Worm (Caenorhabditis elegans) whole organism, dauer: Measurements from ENCODE around the gene idpa-1.
"Not testable (repeated sequence)": the region's sequence is repeated elsewhere in the genome, so short reads cannot be mapped to it uniquely, and the experiment has no call there.

ENCODE experiments used
- unc-62 ChIP-seq: sonication (generic microtip); optimal IDR thresholded peaks from 2 replicates; lab custom pipeline; 2017; ENCODE audit warnings: missing biosample characterization, missing genetic modification reagents, missing genetic modification characterization

idpa-1 gene

DNA sequence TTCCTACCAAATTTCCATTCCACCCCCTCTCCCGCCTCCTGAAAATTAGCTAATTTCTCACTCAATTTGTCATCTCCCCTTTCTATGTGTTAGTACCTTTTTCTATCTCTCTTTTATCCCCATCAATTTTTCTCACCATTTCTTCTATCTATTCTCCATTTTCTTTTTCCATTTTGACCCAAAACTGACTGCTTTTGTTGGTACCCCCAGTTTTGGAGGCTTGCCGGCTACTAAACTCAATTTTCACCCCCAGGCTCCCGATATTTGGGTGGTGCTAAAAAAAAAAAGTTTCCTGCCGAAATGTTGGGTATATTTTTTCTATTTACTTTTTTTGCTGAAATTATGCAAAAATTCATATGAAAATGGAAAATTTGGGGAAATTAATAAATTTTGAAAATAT, 6.8 kb upstream of the idpa-1 start:
- TF ChIP-seq unc-62 (GFP tag; lab: Kevin White, UChicago), result no peak

DNA sequence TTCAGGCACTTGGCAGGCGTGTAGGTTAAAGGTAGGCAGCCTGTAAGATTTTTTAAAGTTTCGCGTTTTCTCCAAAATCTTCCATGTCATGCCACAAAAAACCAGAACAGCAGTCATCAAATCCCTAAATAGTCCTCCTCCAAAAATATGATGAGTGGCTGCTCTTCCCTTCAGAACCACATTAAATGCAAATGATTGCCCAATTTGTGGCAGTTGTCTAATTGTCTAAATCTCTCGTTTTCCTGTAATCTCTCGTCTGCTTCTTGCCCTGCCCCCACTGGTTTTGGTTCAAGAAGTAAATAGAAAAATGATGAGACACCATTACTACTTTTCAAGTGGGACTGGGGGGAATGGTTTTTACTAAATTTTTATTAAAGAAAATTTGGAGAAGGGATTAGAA, 3.1 kb upstream of the idpa-1 start:
- TF ChIP-seq unc-62 (GFP tag; lab: Kevin White, UChicago), result no peak

DNA sequence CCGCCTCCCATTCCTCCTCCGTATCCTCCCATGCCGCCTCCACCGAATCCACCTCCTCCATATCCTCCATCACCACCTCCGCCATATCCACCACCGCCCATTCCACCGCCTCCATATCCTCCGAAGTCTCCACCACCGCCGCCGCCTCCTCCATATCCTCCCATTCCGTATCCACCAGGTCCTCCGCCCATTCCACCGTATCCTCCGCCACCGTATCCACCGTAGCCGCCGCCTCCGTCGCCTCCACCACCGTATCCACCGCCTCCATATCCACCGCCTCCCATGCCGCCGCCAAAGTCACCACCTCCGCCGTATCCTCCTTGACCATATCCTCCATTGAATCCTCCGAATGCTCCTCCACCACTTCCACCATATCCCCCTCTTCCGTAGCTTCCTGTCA, 1.3 kb downstream of the idpa-1 start:
- no peak for TF ChIP-seq unc-62 (GFP tag; lab: Kevin White, UChicago)

DNA sequence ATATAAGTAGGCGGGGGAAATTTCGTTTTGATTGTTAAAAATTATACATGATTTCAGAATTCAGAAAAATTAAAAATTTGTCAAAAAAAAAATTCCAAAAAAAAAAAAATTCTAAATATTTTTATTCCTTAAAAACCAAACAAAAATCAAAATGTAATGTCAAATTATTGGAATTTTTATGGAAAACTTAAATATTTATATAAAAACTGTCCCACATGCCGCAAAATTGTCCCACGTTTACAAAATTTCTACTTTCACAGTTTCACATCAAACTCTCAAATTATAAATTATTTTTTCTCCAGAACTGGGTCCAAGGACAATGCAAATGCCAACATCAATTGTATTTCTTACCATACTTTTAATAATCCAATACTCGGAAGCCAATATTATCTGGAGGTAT, 9.6 kb downstream of the idpa-1 start, which contains the start of gene F56F11.1:
Gene F56F11.1, plus strand, starts transcription at position 301 of the 400 bp plus-strand sequence.
- no peak for TF ChIP-seq unc-62 (GFP tag; lab: Kevin White, UChicago)

DNA sequence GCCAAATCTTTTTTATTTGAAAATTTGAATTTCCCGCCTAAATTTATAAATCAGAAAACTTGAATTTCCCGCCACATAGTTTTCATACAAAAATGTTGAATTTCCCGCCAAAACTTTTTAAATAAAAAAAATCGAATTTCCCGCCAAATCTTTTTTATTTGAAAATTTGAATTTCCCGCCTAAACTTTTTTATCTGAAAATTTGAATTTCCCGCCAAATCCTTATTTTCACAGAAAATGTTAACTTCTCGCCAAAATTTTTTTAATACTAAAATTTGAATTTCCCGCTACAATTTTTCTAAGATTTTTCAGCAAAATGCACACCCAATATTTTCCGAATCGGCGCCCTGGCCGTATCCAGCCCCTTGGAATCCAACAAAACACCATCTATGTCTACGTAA, 19.0 kb downstream of the idpa-1 start, which contains the start of gene F56F11.2:
Gene F56F11.2, plus strand, starts transcription at position 301 of the 400 bp plus-strand sequence.
- not testable (repeated sequence) for TF ChIP-seq unc-62 (GFP tag; lab: Kevin White, UChicago)

DNA sequence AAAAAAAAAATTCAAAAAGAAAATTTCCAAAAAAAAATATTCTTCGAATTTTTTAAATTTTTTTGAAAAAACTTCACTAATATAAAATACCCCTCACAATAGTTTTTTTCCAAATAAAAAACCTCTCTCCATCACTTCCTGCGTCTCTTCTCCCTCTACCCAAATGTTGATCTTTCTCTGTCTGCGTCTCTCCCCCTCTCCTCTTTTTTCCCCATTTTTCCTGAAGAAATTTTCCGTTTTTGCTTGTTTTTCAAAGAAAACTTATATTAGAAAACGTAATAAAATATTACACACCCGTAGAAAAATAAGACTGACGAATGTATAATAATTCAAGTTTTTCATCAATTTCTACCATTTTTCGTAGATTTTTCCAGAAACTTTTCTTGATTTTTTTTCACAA, 19.9 kb downstream of the idpa-1 start:
- TF ChIP-seq unc-62 (GFP tag; lab: Kevin White, UChicago), result no peak

DNA sequence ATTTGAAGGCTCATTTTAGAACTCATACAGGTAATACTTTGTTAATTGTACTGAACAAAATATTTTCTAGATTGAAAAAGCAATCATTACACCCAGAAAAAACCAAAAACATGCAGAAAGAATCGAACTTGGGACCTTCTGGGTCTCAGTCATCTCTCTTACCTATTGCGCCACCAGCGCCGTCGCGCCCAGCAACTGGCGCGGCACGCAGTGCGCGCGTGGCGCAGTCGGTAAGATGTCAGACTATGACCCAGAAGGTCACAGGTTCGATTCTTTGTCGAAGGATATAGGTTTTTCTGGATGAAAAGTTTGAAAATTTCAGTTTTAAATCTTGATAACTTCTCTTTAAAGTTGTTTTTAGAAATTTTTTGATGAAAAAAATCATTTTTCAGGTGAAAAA, 21.3 kb downstream of the idpa-1 start:
- no peak for TF ChIP-seq unc-62 (GFP tag; lab: Kevin White, UChicago)

DNA sequence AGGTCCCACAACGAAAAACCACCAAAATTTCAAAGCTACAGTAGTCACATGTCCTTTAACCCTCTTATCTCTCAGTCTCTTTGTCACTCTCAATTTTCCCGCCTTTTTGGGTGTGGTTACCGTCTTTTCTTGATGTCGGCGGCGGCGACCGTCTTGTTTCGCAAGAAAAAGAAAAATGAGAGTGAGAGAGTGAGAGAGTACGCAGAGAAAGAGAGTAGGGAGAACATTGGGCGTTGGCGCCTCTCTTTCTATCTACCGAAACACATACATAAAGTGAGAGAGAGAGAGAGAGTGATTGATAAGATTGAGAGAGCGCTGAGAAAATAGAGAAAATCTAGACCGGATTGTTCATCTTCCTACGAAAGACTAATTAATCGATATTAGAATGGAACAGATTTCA, 25.1 kb downstream of the idpa-1 start:
- no peak for TF ChIP-seq unc-62 (GFP tag; lab: Kevin White, UChicago)

DNA sequence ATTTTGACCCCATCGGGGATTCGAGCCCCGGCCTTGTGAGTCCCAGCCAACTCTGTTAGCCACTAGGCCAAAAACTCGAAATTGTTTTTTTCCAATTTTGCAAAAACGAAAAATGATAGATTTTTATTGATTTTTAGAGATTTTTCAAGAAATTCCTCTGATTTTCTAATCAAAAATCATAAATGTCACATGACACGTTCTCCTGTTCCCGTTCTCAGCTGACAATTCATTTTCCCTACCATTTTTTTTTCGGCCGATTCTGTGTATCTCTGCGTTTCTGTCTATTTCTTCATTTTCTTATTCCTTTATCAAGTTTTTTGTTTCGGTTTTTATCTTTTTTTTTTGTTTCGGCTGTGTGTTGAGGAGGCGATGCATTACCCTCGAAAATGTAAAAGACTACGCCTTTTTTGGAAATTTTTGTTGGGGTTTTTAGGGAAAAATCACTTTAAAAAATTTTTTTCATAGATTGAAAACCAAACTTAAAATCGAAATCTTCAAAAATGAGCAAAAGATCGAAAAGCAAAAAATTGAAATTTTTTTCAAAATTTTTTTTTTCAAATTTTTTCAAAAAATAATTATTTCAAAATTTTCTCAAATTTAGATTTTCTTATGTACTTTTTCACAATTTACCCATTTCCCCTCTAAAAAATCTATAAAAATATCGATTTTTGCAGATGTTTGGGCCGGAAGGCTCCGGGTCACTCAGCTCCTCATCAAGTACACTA, 26.7 kb downstream of the idpa-1 start, which contains the start of gene klf-1:
Gene klf-1, plus strand, starts transcription at position 675 of the 725 bp plus-strand sequence.
- TF ChIP-seq unc-62 (GFP tag; lab: Kevin White, UChicago), result no peak

DNA sequence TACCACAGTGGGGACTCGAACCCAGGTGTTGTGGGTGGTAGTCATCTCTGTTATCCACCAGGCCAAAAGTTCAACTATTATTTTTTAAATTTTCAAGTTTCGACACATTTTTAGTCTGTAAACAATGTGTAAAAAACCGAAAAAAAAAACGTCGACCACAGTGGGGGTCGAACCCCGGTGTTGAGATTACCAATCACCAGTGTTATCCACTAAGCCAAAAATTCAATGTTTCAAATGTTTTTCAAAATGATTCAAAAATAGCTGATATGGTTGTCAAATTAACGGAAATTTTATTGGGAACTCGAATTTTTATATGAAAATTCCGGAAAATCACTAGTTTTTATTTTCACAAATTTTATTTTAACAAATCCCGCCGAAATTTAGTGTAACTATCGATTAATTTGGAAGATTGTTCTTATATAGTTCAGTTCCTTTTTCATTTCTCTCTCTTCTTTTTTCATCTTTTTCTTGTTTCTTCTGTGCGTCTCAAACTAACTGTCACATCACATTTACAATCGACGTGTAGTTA, 27.8 kb downstream of the idpa-1 start:
- no peak for TF ChIP-seq unc-62 (GFP tag; lab: Kevin White, UChicago)

DNA sequence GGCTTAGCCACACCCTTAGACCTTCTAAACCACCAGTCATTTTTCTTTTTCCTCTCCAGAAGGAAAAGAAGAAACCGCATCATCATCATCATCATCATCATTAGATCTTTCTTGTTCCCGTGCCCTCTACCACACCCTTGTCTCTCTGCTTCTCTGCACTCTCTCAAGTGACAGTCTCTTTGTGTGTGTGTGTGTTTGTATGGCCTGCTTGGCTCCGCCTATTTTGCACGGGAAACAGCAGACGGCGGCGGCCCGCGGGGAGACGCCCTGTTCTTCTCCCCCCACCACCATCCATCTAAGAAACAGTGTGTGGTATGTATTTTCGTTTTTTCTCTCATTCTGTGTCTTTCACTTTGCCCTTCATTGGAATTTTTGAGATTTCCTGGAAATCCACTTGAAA, 29.2 kb downstream of the idpa-1 start:
- no peak for TF ChIP-seq unc-62 (GFP tag; lab: Kevin White, UChicago)

DNA sequence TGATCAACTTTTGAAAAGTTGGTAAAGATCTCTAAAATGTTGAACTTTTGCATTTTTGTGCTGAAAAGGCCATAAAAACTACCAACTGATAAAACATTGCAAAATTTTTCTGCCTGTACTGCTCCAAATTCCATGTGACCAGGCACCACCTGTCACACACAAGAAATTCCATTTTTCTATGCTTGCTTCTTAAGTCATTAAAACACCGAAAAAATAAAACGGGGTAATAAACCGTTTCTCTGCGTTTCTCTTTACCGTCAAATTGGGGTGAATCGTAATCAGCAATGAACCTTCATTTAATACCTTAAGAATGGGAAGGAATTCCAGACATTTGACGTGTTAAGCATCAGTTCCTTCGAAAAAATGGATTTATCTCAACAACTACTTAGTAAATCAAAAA, 30.8 kb downstream of the idpa-1 start:
- TF ChIP-seq unc-62 (GFP tag; lab: Kevin White, UChicago), result no peak

DNA sequence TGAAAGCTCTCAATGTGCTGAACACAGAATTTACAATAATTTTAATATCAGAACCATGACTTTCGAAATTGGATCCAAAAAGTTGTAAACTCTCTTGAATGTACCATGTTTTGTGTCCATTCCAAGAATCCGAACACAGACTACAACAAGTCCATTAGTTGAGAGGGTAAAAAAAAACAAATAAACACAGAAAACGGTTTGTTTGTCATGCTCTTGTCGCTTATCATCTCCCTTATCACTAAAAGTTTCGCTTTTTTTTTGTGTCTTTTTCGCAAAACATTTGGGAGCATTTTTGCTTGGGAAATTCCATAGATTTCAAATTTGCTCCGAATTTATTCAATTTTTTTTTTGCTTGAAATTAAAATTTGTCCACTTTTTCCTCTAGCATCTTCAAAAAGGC, 31.5 kb downstream of the idpa-1 start:
- TF ChIP-seq unc-62 (GFP tag; lab: Kevin White, UChicago), result no peak

DNA sequence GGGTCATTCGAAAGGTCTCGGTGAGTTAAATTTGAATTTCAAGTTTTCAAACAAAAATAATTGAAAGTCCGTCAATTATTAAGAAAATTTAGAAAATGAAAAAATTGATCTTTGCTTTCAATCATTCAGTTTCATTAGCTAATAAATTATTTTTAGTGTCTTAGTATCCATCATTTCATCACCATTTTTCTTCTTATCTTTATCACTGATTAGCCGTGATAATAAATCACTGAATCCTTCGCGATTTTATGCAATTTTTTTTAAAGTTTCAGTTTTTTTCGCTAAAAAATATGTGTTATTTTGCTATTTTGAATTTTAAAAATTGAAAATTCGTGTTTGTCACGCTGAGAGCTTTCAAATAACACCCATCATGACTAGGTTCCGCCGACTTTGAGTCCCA, 32.0 kb downstream of the idpa-1 start:
- TF ChIP-seq unc-62 (GFP tag; lab: Kevin White, UChicago), result no peak

DNA sequence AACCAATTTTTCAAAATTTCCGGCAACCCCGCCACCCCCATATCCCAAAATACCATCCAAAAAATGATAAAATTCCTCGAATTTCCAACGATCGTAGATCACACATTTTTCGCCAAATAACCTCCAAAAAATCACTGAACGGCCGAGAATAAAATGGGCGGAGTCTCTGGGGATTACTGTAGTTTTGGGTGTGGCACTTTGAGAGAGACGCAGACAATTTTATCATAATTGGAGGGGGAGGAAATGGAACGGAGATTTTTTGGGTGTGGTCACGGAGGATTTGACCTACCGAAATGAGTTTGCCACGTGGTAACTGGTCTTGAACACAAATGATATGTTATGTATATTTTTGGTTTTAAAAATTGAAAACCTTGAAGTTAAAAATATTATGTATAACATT, 32.6 kb downstream of the idpa-1 start:
- TF ChIP-seq unc-62 (GFP tag; lab: Kevin White, UChicago), result no peak

DNA sequence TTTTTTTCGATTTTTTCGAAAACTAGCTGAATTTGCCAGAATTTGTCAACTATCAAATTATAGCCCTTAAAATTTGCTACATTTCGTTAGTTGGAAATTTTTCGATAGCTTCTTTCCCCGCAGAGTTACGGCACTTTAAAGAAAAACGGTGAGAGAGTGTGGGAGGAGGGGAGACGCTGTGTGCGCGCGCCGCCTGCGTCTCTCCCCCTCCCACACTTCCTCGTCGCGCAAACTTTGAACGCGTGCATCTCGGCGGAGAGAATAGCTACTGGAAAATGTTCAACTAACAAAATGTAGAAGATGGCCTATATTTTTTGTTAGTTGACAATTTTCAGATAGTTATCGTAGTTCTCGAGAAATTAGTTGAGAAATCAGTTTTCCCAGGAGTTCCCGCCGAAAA, 34.4 kb downstream of the idpa-1 start:
- no peak for TF ChIP-seq unc-62 (GFP tag; lab: Kevin White, UChicago)

DNA sequence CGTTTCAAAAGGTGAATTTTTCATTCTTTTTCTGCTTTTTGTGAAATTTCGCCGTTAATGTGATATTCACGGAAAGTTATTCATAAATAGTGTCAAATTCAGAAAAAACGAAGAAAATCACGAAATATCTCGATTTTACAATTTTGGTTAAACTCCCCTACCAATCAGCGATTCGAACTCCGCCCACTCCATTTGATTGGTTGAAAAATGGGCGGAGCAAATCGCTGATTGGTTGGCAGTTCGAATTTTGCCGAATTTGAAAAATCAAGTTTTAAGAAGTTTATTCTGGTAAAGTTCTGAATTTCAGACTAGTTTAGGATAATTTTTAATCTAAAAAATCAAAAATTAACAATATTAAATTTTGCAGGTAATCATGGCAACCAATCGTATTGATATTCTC, 36.3 kb downstream of the idpa-1 start:
- no peak for TF ChIP-seq unc-62 (GFP tag; lab: Kevin White, UChicago)
